Worm (Caenorhabditis elegans) whole organism, L4/young adult: Measurements from ENCODE around the gene Y40H7A.10.

Experiments used
- W03F9.2 ChIP-seq: fragments of 150-350 bp; optimal IDR thresholded peaks from 2 replicates; lab custom pipeline; 2014; ENCODE audit warnings: missing biosample characterization, missing genetic modification characterization
- dao-5 ChIP-seq: sonication (generic microtip); optimal IDR thresholded peaks from 2 replicates; lab custom pipeline; 2016; ENCODE audit warnings: missing genotype, missing genetic modification characterization, moderate library complexity, missing compliant biosample characterization
- him-1 ChIP-seq: sonication (generic microtip); optimal IDR thresholded peaks from 2 replicates; lab custom pipeline; 2016; ENCODE audit warnings: missing genotype, missing genetic modification reagents, missing genetic modification characterization, missing compliant biosample characterization

Y40H7A.10 gene

DNA sequence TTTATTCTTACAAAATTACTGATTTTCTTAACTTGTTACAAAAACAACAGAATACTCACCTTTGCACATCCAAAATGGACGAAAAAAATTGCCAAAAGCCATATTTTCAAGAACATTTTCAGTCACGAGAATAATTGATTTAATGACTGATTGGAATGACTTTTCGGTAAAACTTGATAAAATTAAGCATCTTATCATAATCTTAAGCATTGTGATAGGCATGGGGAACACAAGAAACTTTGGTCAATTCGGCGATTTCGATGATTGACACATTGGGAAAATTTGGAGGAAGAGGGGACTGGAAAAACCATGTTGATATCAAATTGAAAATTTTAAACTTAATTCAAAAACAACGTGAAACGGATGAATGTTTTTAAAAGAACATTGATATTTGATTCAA, at the start of gene Y40H7A.10:
Gene Y40H7A.10, minus strand, starts transcription at position 128 of the 400 bp plus-strand sequence.
- TF ChIP-seq him-1 (tag; lab: Kevin White, UChicago): no peak
- no peak for TF ChIP-seq W03F9.2 (tag; lab: Kevin White, UChicago)
- TF ChIP-seq dao-5: no peak

DNA sequence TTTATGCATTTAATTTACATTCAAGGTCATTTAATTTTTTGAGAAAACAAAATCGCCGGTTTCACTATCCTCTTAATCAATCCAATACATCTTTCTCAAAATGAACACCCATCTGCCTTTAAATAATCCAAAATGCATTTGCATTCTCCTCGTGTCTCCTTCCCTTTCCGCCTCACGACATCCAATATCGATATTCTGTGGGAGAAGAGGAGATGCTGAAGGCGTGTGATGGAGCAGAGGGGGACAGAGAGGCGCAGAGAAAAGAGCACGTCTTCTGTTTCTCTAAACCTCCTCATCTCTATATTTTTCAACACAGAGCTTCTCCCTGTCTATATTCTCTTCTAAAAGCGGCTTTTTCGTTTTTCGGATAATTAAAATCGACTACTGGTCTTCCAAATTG, 44.2 kb upstream of the Y40H7A.10 start, which contains the start of gene Y73F8A.5:
Gene Y73F8A.5, plus strand, starts transcription at position 321 of the 400 bp plus-strand sequence.
- TF ChIP-seq him-1 (tag; lab: Kevin White, UChicago) (no peak), dao-5 (no peak), W03F9.2 (tag; lab: Kevin White, UChicago) (no peak)

DNA sequence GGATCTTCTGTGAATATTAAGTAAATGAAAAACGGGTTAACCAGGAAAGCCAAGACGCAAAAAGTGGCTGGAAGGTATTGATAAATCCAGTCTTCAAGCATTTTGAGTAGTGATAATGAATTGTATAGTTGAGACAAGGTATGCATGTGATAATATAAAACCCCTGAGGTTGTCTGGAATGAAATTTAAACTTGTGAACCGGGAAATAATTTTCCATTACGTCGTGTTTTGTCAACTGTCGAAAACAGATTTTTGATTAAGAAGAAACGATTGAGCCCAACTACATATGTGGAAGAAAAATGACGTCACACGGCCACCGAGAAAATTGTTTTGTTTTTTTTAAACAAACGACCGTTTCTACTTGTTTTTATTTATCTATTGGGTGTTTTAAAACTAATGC, 36.8 kb upstream of the Y40H7A.10 start, which contains the start of gene srj-42:
Gene srj-42, minus strand, starts transcription at position 101 of the 400 bp plus-strand sequence.
- TF ChIP-seq him-1 (tag; lab: Kevin White, UChicago): no peak
- TF ChIP-seq dao-5: no peak
- TF ChIP-seq W03F9.2 (tag; lab: Kevin White, UChicago): no peak

DNA sequence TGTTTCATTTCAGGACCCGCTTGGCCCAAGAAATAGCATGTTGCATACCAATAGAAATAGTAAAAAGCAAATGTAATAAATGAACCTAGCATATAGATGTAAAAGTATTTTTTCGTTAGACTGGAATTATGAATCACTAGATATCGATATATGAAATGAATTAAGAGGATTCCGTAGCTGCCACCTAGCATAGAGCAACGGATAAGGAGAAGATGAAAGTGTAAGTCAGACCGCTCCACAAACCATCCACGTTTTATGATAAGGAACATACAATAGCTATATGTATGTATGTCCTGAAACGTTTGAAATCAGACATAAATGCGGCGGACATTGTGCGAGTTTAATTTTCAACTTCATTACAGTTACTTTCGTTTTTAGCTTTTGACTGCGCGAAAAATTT, 35.7 kb upstream of the Y40H7A.10 start:
- TF ChIP-seq him-1 (tag; lab: Kevin White, UChicago): no peak
- no peak for TF ChIP-seq dao-5
- no peak for TF ChIP-seq W03F9.2 (tag; lab: Kevin White, UChicago)

DNA sequence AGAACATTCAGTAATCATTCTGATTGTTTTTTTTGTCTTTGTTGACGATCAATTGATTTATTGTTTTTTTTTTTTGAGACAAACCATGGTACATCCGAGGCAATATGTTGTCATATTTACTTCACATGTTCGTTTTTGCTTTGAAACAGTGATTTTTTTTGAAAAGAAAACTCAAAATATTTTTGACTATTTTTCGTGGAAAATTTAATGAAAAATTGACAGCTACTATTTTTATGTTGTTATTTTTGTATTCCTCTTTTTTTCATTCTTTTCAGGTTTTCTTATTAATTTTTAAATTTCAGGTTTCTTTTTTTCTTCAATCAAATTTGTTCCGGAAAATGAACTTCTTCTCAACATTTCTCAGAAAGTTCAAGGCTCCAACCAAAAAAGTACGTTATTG, 30.3 kb upstream of the Y40H7A.10 start, which contains the start of gene Y73F8A.36:
Gene Y73F8A.36, plus strand, starts transcription at position 301 of the 400 bp plus-strand sequence.
- TF ChIP-seq W03F9.2 (tag; lab: Kevin White, UChicago): no peak
- TF ChIP-seq him-1 (tag; lab: Kevin White, UChicago): no peak
- TF ChIP-seq dao-5: no peak

DNA sequence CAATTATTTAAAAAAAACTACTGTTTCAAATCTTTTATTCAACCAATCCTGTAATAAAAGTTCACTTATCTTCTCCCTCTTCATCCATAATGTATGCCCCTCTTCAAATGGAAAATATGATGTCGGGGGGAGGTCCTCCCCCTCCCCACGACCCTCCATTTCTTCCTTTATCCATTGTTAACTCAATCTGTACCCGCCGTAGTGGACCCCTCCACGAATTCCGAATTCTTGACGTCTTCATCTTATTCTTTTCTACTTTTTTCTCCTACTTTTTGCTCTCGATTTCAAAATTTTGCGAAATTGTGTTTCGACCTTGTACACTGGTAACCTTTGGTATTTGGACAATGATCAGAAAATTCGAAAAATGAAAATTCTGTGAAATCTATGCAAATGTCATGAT, 20.5 kb upstream of the Y40H7A.10 start, which contains the start of gene lgc-52:
Gene lgc-52, plus strand, starts transcription at position 268 of the 400 bp plus-strand sequence.
- TF ChIP-seq him-1 (tag; lab: Kevin White, UChicago) (no peak), W03F9.2 (tag; lab: Kevin White, UChicago) (no peak), dao-5 (no peak)

DNA sequence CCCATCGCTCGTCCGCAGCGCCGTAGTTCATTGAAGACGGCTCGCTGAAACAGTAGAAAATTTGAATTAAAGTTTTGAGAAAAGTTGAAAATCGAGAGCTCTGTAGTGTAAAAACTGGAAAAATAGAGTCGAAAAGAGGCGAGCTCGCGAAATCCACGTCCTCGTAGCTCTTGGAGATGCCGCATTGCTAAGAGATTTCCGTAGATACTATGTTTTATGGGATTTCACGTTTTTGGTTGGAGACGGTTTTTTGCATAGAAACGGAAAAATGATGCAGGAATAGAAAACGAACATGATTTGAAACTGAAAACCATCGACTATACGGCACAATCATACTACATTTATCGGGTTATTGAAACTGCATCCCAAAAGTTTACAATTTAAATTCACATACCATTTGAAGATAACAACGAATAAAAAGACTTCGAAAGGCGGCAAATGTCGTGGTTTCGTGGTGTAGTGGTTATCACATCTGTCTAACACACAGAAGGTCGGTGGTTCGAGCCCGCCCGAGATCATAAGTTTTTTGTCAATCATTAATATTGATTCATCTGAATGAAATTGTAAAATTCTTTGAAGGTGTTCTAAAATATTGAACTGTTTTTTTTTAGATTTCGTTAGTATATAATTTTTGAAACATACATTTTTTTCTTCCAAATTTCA, 19.7 kb upstream of the Y40H7A.10 start, which contains the start of gene pkd-2:
Gene pkd-2, minus strand, starts transcription at position 51 of the 663 bp plus-strand sequence.
- peak; percentile 43 for TF ChIP-seq W03F9.2 (tag; lab: Kevin White, UChicago)
- TF ChIP-seq dao-5: no peak

DNA sequence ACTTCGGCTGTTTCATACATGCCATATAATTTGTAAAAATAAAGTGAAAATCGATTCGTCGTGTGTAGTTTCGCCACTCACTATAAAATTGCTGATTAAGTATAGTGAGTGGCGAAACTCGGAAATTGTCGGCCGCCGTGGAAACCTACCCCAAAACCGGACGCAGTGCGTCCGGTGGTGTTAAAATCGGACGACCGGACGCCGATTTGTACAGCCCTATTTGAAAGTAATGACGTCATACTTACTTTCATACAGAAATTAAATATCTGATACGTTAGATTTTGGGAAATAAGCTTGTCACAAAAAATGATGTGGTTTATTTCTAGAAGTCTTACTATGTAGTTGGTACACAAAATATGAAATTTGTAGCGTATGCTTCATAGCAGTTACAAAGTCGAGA, 18.9 kb upstream of the Y40H7A.10 start:
- no peak for TF ChIP-seq dao-5

DNA sequence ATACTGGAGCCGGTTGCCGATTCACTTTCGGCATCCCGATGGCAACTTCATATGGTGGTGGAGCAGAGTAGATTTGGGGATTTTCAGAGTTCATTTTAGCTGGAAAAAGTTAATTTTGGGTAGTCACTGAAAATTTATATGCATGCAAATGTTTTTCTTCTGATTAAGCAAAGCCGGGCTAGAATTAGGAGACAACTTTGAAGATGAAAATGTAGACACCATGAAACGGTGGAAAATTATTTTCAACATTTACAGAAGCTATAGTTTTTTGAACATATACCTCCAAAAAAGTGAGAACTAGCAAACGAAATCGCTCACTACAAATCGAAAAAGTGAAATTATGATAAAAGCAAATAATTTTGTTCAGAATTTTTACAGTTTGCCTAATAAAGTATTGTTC, 4.9 kb upstream of the Y40H7A.10 start, which contains the start of gene Y40H7A.11:
Gene Y40H7A.11, minus strand, starts transcription at position 101 of the 400 bp plus-strand sequence.
- TF ChIP-seq him-1 (tag; lab: Kevin White, UChicago): no peak
- no peak for TF ChIP-seq W03F9.2 (tag; lab: Kevin White, UChicago)
- TF ChIP-seq dao-5: no peak

DNA sequence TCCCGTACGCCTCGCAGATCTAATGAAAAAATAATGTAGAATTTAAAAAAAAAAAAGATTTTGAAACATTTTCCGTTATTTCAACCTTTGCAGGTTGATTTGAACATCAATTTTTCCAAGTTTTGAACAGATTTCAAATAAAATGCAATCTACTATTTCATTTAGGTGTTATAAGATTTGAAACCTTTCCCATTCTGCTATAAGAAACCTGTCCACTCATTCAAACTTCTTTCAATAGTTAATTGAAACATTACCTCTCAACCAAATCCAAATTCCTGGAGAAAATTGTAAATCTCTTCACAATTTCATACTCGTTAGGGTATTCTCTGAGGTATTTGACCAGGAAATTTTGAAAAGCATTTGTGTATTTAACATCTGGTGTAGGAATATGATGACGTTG, 703 bp downstream of the Y40H7A.10 start:
- TF ChIP-seq him-1 (tag; lab: Kevin White, UChicago) (no peak), dao-5 (no peak), W03F9.2 (tag; lab: Kevin White, UChicago) (no peak)

DNA sequence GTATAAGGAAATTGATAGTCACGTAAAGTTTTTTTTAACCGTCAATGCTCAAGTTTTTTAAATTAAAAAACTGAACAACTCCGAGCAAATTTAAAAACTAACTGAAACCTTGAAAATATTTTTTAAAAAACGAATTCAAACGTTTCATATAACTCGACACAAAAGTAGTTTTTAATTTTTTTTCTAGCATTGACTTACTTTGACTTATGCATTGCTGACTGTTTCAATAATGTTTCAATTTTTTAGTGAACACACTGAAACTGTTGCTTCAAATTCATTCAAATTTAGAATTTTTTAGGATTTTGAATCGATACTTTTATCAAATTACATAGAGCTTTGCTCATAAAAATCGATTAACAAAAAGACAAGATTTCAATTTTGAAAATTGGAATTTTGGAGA, 4.9 kb downstream of the Y40H7A.10 start:
- no peak for TF ChIP-seq him-1 (tag; lab: Kevin White, UChicago)
- no peak for TF ChIP-seq dao-5
- TF ChIP-seq W03F9.2 (tag; lab: Kevin White, UChicago): no peak

DNA sequence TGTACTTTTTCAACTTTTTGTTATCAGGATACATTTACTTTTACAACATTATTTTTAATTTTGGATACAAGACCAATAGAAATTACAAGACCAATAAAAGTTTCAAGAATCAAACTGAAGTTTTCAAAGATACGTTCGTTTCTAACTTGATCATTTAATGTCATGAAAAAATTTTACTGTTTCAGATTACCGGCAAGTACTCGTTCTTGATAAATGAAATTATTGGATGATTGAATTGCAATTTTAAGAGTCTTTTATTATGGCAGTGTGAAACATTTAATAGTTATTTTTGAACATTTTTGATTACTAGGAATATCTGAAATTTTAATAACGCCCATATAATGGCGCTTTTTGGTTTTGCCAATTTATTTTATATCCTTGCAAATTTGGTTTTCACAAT, 8.7 kb downstream of the Y40H7A.10 start:
- TF ChIP-seq dao-5: no peak
- no peak for TF ChIP-seq him-1 (tag; lab: Kevin White, UChicago)
- TF ChIP-seq W03F9.2 (tag; lab: Kevin White, UChicago): no peak

DNA sequence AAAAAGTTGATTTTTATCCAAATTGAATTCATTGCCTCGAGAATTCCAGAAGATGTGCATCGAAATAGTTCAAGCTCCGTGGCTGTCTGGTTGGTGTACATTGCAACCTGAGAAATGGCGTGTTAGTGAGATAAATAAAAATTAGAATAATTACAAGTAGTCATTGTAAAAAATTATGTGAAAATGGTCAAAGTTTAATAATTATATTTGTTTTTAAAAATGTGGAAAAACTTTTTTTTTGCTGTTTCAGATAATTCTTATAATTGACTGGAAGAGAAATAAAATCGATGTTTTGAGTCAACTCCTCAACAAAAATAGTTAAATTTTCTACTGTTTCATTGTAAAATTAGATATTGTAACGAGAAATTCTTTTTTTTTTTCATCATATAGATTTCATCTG, 12.5 kb downstream of the Y40H7A.10 start, which contains the start of gene sra-30:
Gene sra-30, minus strand, starts transcription at position 101 of the 400 bp plus-strand sequence.
- TF ChIP-seq dao-5 (no peak), W03F9.2 (tag; lab: Kevin White, UChicago) (no peak), him-1 (tag; lab: Kevin White, UChicago) (no peak)

DNA sequence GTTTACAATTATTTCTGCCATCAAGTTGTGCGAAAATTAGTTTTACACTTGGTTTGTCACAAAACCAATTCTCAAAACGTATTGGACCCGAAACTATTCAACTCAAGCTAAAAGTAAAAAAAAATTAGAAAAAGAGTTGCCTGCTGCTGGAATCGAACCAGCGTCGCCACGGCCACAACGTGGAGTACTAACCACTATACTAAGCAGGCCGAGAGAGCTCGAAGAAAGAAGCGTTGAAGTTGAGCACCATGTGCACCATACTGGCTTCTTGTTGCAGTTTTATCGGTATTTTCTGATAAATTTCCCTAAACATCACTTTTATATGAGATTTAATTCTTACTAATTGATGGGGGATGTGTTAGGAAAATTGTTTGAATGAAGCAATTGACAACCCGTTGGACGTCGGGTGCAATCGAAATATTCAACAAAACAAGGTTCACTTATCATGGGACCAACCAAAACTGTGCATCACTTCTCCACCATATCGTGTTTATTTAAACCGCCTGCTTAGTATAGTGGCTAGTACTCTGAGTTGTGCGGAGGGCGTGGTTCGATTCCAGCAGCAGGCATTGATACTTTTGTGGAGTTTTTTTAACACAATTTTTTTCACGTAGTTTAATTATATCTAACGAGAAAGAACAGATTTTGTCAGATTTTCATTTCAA, 27.7 kb downstream of the Y40H7A.10 start:
- TF ChIP-seq him-1 (tag; lab: Kevin White, UChicago) (no peak), W03F9.2 (tag; lab: Kevin White, UChicago) (no peak), dao-5 (no peak)
